Fruit fly (Drosophila melanogaster) whole organism, embryonic: ENCODE measurements around the gene Bug22.

Experiments
- Bdp1 ChIP-seq: fragments of 200-800 bp; sonication (Bioruptor generic); optimal IDR thresholded peaks from 3 replicates; lab custom pipeline; 2016; ENCODE audit warnings: missing biosample characterization, missing genetic modification characterization
- Blimp-1 ChIP-seq: fragments of 200-800 bp; sonication (Bioruptor generic); optimal IDR thresholded peaks from 3 replicates; lab custom pipeline; 2018; ENCODE audit warnings: missing biosample characterization, missing genetic modification characterization, mild to moderate bottlenecking, moderate library complexity, missing genetic modification reagents
- CG10979 ChIP-seq: fragments of 200-800 bp; sonication (Bioruptor generic); optimal IDR thresholded peaks from 2 replicates; lab custom pipeline; 2018; ENCODE audit warnings: missing biosample characterization, mild to moderate bottlenecking, missing genetic modification characterization, moderate library complexity
- CG11247 ChIP-seq: fragments of 200-800 bp; sonication (Bioruptor generic); IDR thresholded peaks from 2 replicates; pipeline ENCODE4 v1.3.6; 2022; ENCODE audit warnings: missing biosample characterization, missing genetic modification characterization
- CG11560 ChIP-seq: fragments of 200-800 bp; sonication (Bioruptor generic); IDR thresholded peaks from 3 replicates; pipeline ENCODE4 v1.3.6; 2022; ENCODE audit warnings: missing biosample characterization, missing genetic modification characterization
- CG12236 ChIP-seq: fragments of 200-800 bp; sonication (Bioruptor generic); optimal IDR thresholded peaks from 2 replicates; lab custom pipeline; 2016; ENCODE audit warnings: missing biosample characterization, missing genetic modification characterization
- CG12299 ChIP-seq: fragments of 200-800 bp; sonication (Bioruptor generic); optimal IDR thresholded peaks from 2 replicates; lab custom pipeline; 2018; ENCODE audit warnings: missing biosample characterization, mild to moderate bottlenecking, missing genetic modification characterization
- CG13775 ChIP-seq: fragments of 200-800 bp; sonication (Bioruptor generic); optimal IDR thresholded peaks from 3 replicates; lab custom pipeline; 2017; ENCODE audit warnings: missing biosample characterization, mild to moderate bottlenecking, missing genetic modification characterization
- CG14050 ChIP-seq: fragments of 200-800 bp; sonication (Bioruptor generic); IDR thresholded peaks from 3 replicates; pipeline ENCODE4 v1.3.6; 2022; ENCODE audit warnings: missing biosample characterization, missing genetic modification characterization
- CG15514 ChIP-seq: fragments of 200-800 bp; sonication (Bioruptor generic); optimal IDR thresholded peaks from 3 replicates; lab custom pipeline; 2017; ENCODE audit warnings: missing biosample characterization, missing genetic modification characterization, mild to moderate bottlenecking, moderate library complexity, missing genetic modification reagents
- CG17829 ChIP-seq: fragments of 200-800 bp; optimal IDR thresholded peaks from 2 replicates; lab custom pipeline; 2019; ENCODE audit warnings: missing biosample characterization, mild to moderate bottlenecking, missing genetic modification characterization, moderate library complexity
- CG18619 ChIP-seq: fragments of 200-800 bp; sonication (Bioruptor generic); optimal IDR thresholded peaks from 3 replicates; lab custom pipeline; 2017; ENCODE audit warnings: missing biosample characterization, mild to moderate bottlenecking, missing genetic modification characterization
- CG3065 ChIP-seq: fragments of 200-800 bp; sonication (Bioruptor generic); optimal IDR thresholded peaks from 2 replicates; lab custom pipeline; 2016; ENCODE audit warnings: missing biosample characterization, missing genetic modification characterization
- CG32532 ChIP-seq: fragments of 200-800 bp; sonication (Bioruptor generic); IDR thresholded peaks from 2 replicates; pipeline ENCODE4 v1.3.6; 2022; ENCODE audit warnings: missing biosample characterization, missing genetic modification characterization
- CG3847 ChIP-seq: fragments of 200-800 bp; sonication (Bioruptor generic); IDR thresholded peaks from 2 replicates; pipeline ENCODE4 v1.3.6; 2022; ENCODE audit warnings: missing biosample characterization, missing genetic modification characterization
- CG3995 ChIP-seq: fragments of 200-800 bp; sonication (Bioruptor generic); optimal IDR thresholded peaks from 3 replicates; lab custom pipeline; 2016; ENCODE audit warnings: missing biosample characterization, missing genetic modification characterization
- CG4282 ChIP-seq: fragments of 200-800 bp; sonication (Bioruptor generic); optimal IDR thresholded peaks from 2 replicates; lab custom pipeline; 2016; ENCODE audit warnings: missing biosample characterization, missing genetic modification characterization
- CG4854 ChIP-seq: fragments of 200-800 bp; sonication (Bioruptor generic); optimal IDR thresholded peaks from 2 replicates; lab custom pipeline; 2016; ENCODE audit warnings: missing biosample characterization, missing genetic modification characterization, inconsistent platforms
- CG6254 ChIP-seq: fragments of 200-800 bp; sonication (Bioruptor generic); optimal IDR thresholded peaks from 3 replicates; lab custom pipeline; 2017; ENCODE audit warnings: mild to moderate bottlenecking, missing biosample characterization, missing genetic modification reagents, missing genetic modification characterization
- CrebB ChIP-seq: fragments of 200-800 bp; sonication (Bioruptor generic); optimal IDR thresholded peaks from 3 replicates; lab custom pipeline; 2018; ENCODE audit warnings: missing biosample characterization, mild to moderate bottlenecking, missing genetic modification characterization
- Deaf1 ChIP-seq: fragments of 200-800 bp; optimal IDR thresholded peaks from 3 replicates; lab custom pipeline; 2019; ENCODE audit warnings: missing biosample characterization, mild to moderate bottlenecking, missing genetic modification characterization, moderate library complexity
- Ets65A ChIP-seq: fragments of 200-800 bp; sonication (Bioruptor generic); peaks from one replicate; lab custom pipeline; 2016; ENCODE audit warnings: missing biosample characterization, missing genetic modification characterization
- Ets97D ChIP-seq: fragments of 200-800 bp; sonication (Bioruptor generic); optimal IDR thresholded peaks from 3 replicates; lab custom pipeline; 2016; ENCODE audit warnings: missing biosample characterization, missing genetic modification characterization
- Hmx ChIP-seq: fragments of 200-800 bp; sonication (Bioruptor generic); optimal IDR thresholded peaks from 2 replicates; lab custom pipeline; 2016; ENCODE audit warnings: missing biosample characterization, missing genetic modification characterization
- Mad ChIP-seq: fragments of 200-800 bp; sonication (Bioruptor generic); optimal IDR thresholded peaks from 2 replicates; lab custom pipeline; 2016; ENCODE audit warnings: missing biosample characterization, missing genetic modification characterization
- NC2α ChIP-seq: fragments of 200-800 bp; sonication (Bioruptor generic); optimal IDR thresholded peaks from 2 replicates; lab custom pipeline; 2016; ENCODE audit warnings: missing biosample characterization, missing genetic modification characterization
- Ptx1 ChIP-seq: fragments of 200-800 bp; sonication (Bioruptor generic); IDR thresholded peaks from 2 replicates; pipeline ENCODE4 v1.3.6; 2022; ENCODE audit warnings: missing biosample characterization, missing genetic modification characterization
- Side ChIP-seq: fragments of 200-800 bp; sonication (Bioruptor generic); optimal IDR thresholded peaks from 2 replicates; lab custom pipeline; 2016; ENCODE audit warnings: missing biosample characterization, missing genetic modification characterization
- Usf ChIP-seq: fragments of 200-800 bp; sonication (Bioruptor generic); optimal IDR thresholded peaks from 2 replicates; lab custom pipeline; 2017; ENCODE audit warnings: missing genotype, missing biosample characterization, missing genetic modification characterization
- bigmax ChIP-seq: fragments of 200-800 bp; sonication (Bioruptor generic); optimal IDR thresholded peaks from 2 replicates; lab custom pipeline; 2018; ENCODE audit warnings: missing biosample characterization, mild to moderate bottlenecking, missing genetic modification characterization
- caup ChIP-seq: fragments of 200-800 bp; sonication (Bioruptor generic); optimal IDR thresholded peaks from 3 replicates; lab custom pipeline; 2017; ENCODE audit warnings: missing biosample characterization, mild to moderate bottlenecking, missing genetic modification characterization, moderate library complexity; ENCODE audit not compliant: severe bottlenecking
- chif ChIP-seq, 2 experiments: fragments of 200-800 bp; sonication (Bioruptor generic); optimal IDR thresholded peaks; 3 replicates each; lab custom pipeline; 2016; ENCODE audit warnings: missing biosample characterization in 2 of 2, missing genetic modification characterization in 2 of 2
- dysf ChIP-seq: fragments of 200-800 bp; sonication (Bioruptor generic); IDR thresholded peaks from 3 replicates; pipeline ENCODE4 v1.3.6; 2022; ENCODE audit warnings: missing biosample characterization, missing genetic modification characterization
- ewg ChIP-seq: fragments of 200-800 bp; sonication (Bioruptor generic); optimal IDR thresholded peaks from 3 replicates; lab custom pipeline; 2017; ENCODE audit warnings: mild to moderate bottlenecking, missing biosample characterization, missing genetic modification reagents, missing genetic modification characterization
- fru ChIP-seq: fragments of >200 bp; optimal IDR thresholded peaks from 2 replicates; lab custom pipeline; 2017
- grn ChIP-seq: fragments of 200-800 bp; sonication (Bioruptor generic); optimal IDR thresholded peaks from 3 replicates; lab custom pipeline; 2017; ENCODE audit warnings: missing biosample characterization, missing genetic modification characterization
- kah ChIP-seq: fragments of 200-800 bp; sonication (Bioruptor generic); optimal IDR thresholded peaks from 2 replicates; lab custom pipeline; 2018; ENCODE audit warnings: missing biosample characterization, mild to moderate bottlenecking, missing genetic modification characterization
- klu ChIP-seq: fragments of 200-800 bp; sonication (Bioruptor generic); IDR thresholded peaks from 2 replicates; pipeline ENCODE4 v1.3.6; 2022; ENCODE audit warnings: missing biosample characterization, missing genetic modification characterization
- kni ChIP-seq: fragments of 200-800 bp; sonication (Bioruptor generic); optimal IDR thresholded peaks from 3 replicates; lab custom pipeline; 2017; ENCODE audit warnings: mild to moderate bottlenecking, missing biosample characterization, missing genetic modification reagents, missing genetic modification characterization
- pb ChIP-seq: fragments of 200-800 bp; sonication (Bioruptor generic); optimal IDR thresholded peaks from 3 replicates; lab custom pipeline; 2016; ENCODE audit warnings: missing biosample characterization, missing genetic modification characterization
- peb ChIP-seq: fragments of 200-800 bp; sonication (Bioruptor generic); IDR thresholded peaks from 2 replicates; pipeline ENCODE4 v1.3.6; 2022; ENCODE audit warnings: missing biosample characterization, missing genetic modification characterization
- pita ChIP-seq: fragments of 200-800 bp; sonication (Bioruptor generic); optimal IDR thresholded peaks from 2 replicates; lab custom pipeline; 2017; ENCODE audit warnings: missing biosample characterization, mild to moderate bottlenecking, missing genetic modification characterization
- ro ChIP-seq: fragments of 200-800 bp; sonication (Bioruptor generic); IDR thresholded peaks from 2 replicates; pipeline ENCODE4 v1.3.6; 2022; ENCODE audit warnings: missing biosample characterization, missing genetic modification characterization
- sc ChIP-seq, 3 experiments: fragments of >200 bp in 2 of 3; fragments of 200-800 bp in 1 of 3; sonication (Bioruptor generic) in 1 of 3; optimal IDR thresholded peaks; 2 replicates in 2 of 3; 3 replicates in 1 of 3; lab custom pipeline; 2017; ENCODE audit warnings: mild to moderate bottlenecking in 1 of 3, missing biosample characterization in 1 of 3, missing genetic modification characterization in 1 of 3, missing genetic modification reagents in 1 of 3
- so ChIP-seq: fragments of 200-800 bp; sonication (Bioruptor generic); IDR thresholded peaks from 3 replicates; pipeline ENCODE4 v1.3.6; 2022; ENCODE audit warnings: missing biosample characterization, missing genetic modification characterization
- stwl ChIP-seq: fragments of 200-800 bp; sonication (Bioruptor generic); optimal IDR thresholded peaks from 3 replicates; lab custom pipeline; 2018; ENCODE audit warnings: missing biosample characterization, mild to moderate bottlenecking, missing genetic modification characterization, moderate library complexity
- tio ChIP-seq: fragments of 200-800 bp; sonication (Bioruptor generic); optimal IDR thresholded peaks from 2 replicates; lab custom pipeline; 2017; ENCODE audit warnings: missing biosample characterization, missing genetic modification characterization, inconsistent platforms
- toy ChIP-seq: fragments of 200-800 bp; sonication (Bioruptor generic); IDR thresholded peaks from 2 replicates; pipeline ENCODE4 v1.3.6; 2022; ENCODE audit warnings: missing biosample characterization, missing genetic modification characterization
- tup ChIP-seq: fragments of 200-800 bp; sonication (Bioruptor generic); optimal IDR thresholded peaks from 2 replicates; lab custom pipeline; 2016; ENCODE audit warnings: missing biosample characterization, mild to moderate bottlenecking, missing genetic modification characterization, moderate library complexity
- usp ChIP-seq: fragments of >200 bp; optimal IDR thresholded peaks from 2 replicates; lab custom pipeline; 2017; ENCODE audit warnings: missing biosample characterization, missing genetic modification characterization
- vnd ChIP-seq: fragments of 200-800 bp; sonication (Bioruptor generic); IDR thresholded peaks from 3 replicates; pipeline ENCODE4 v1.3.6; 2022; ENCODE audit warnings: missing biosample characterization, missing genetic modification characterization; ENCODE audit not compliant: partially characterized antibody
- zen ChIP-seq: fragments of 200-800 bp; sonication (Bioruptor generic); optimal IDR thresholded peaks from 3 replicates; lab custom pipeline; 2018; ENCODE audit warnings: missing biosample characterization, mild to moderate bottlenecking, missing genetic modification characterization, moderate library complexity

The Bug22 gene

dm6 chr2L:10430802-10431476 lies at the start of gene Bug22, which contains the start of gene TfIIB (continued):
- TF ChIP-seq usp (GFP tag; lab: Kevin White, UChicago), result no peak
- no peak for TF ChIP-seq Usf (GFP tag; lab: Kevin White, UChicago)
- TF ChIP-seq sc (optimal IDR thresholded peaks at IDR 0.05; lab: Kevin White, UChicago), result no peak
- no peak for TF ChIP-seq sc (GFP tag; optimal IDR thresholded peaks at IDR 0.05; lab: Kevin White, UChicago)
- TF ChIP-seq CG11560 (tag; lab: Robert Waterston, UW), result no peak
- no peak for TF ChIP-seq CG6254
- no peak for TF ChIP-seq caup (GFP tag; lab: Kevin White, UChicago)
- no peak for TF ChIP-seq so (GFP tag; lab: Robert Waterston, UW)
- peak; percentile 73 for TF ChIP-seq CG3847 (GFP tag; lab: Robert Waterston, UW)
- peak; percentile 42 for TF ChIP-seq CG10979 (tag; lab: Kevin White, UChicago)
- peak; percentile 27 for TF ChIP-seq Bdp1
- TF ChIP-seq bigmax, result no peak
- TF ChIP-seq Blimp-1, result no peak
- peak; percentile 74 for TF ChIP-seq CG32532 (GFP tag; lab: Robert Waterston, UW)
- TF ChIP-seq fru (lab: Kevin White, UChicago), result no peak
- no peak for TF ChIP-seq pita (GFP tag; lab: Kevin White, UChicago)
- peak; percentile 80 for TF ChIP-seq CG17829
- TF ChIP-seq CG12299 (tag; lab: Kevin White, UChicago), result peak; percentile 28
- TF ChIP-seq klu (GFP tag; lab: Robert Waterston, UW), result no peak
- peak; percentile 14 for TF ChIP-seq CrebB (tag; lab: Kevin White, UChicago)
- peak; percentile 61 for TF ChIP-seq tup (GFP tag; lab: Kevin White, UChicago)
- TF ChIP-seq toy (GFP tag; lab: Robert Waterston, UW), result no peak
- no peak for TF ChIP-seq kni (GFP tag; lab: Kevin White, UChicago)
- no peak for TF ChIP-seq Deaf1 (tag; lab: Kevin White, UChicago)
- peak; percentile 12 for TF ChIP-seq CG3065 (GFP tag; lab: Kevin White, UChicago)
- TF ChIP-seq stwl (tag; lab: Kevin White, UChicago), result peak; percentile 64
- peak; percentile 51 for TF ChIP-seq CG4854 (GFP tag; lab: Kevin White, UChicago)
- TF ChIP-seq pb (GFP tag; lab: Kevin White, UChicago), result no peak
- TF ChIP-seq CG14050, result no peak
- peak; percentile 49 for TF ChIP-seq ewg (GFP tag; lab: Kevin White, UChicago)
- peak; percentile 17 for TF ChIP-seq CG3995 (GFP tag; lab: Kevin White, UChicago)
- no peak for TF ChIP-seq ro (GFP tag; lab: Robert Waterston, UW)
- peak; percentile 58; the same call in 1 of the 2 replicates for TF ChIP-seq CG11247 (GFP tag; lab: Robert Waterston, UW)
- peak; percentile 35 to 41 for TF ChIP-seq chif (GFP tag; optimal IDR thresholded peaks at IDR 0.05; lab: Kevin White, UChicago)
- TF ChIP-seq CG4282 (GFP tag; lab: Kevin White, UChicago), result peak; percentile 26
- TF ChIP-seq Side, result peak; percentile 37
- peak; percentile 77 for TF ChIP-seq CG13775 (GFP tag; lab: Kevin White, UChicago)
- TF ChIP-seq vnd, result no peak
- TF ChIP-seq peb (GFP tag; lab: Robert Waterston, UW), result no peak
- peak; percentile 26 for TF ChIP-seq Hmx (GFP tag; lab: Kevin White, UChicago)
- TF ChIP-seq NC2α (GFP tag; lab: Kevin White, UChicago), result no peak

- TF ChIP-seq zen (no peak), CG12236 (no peak), kah (no peak), CG18619 (GFP tag; lab: Kevin White, UChicago) (no peak), Ets65A (GFP tag; lab: Kevin White, UChicago) (peak; percentile 42), Ets97D (peak; percentile 18), dysf (GFP tag; lab: Robert Waterston, UW) (no peak), CG15514 (peak; percentile 94), tio (GFP tag; lab: Kevin White, UChicago) (no peak), Ptx1 (GFP tag; lab: Robert Waterston, UW) (no peak), CG11247 (GFP tag; lab: Robert Waterston, UW) (no peak), grn (GFP tag; lab: Kevin White, UChicago) (no peak), Mad (GFP tag; lab: Kevin White, UChicago) (no peak)
Observed at dm6 chr2L:10479859-10480258, 49.1 kb upstream of the Bug22 start.
